Fruit fly (Drosophila melanogaster) whole organism, embryonic: Measurements from ENCODE around the gene wrm2.

ENCODE experiments used
- Atf-2 ChIP-seq: fragments of 200-800 bp; sonication (Bioruptor generic); optimal IDR thresholded peaks from 2 replicates; lab custom pipeline; 2016; ENCODE audit warnings: missing biosample characterization, missing genetic modification characterization
- Awh ChIP-seq: fragments of 200-800 bp; sonication (Bioruptor generic); IDR thresholded peaks from 2 replicates; pipeline ENCODE4, ENCODE4 v1.3.6; 2022; ENCODE audit warnings: missing biosample characterization, missing genetic modification characterization
- BEAF-32 ChIP-seq: fragments of 200-800 bp; sonication (Bioruptor generic); optimal IDR thresholded peaks from 3 replicates; lab custom pipeline; 2017; ENCODE audit warnings: missing biosample characterization, missing genetic modification characterization, mild to moderate bottlenecking, moderate library complexity, missing genetic modification reagents
- Bgb ChIP-seq: fragments of 200-800 bp; sonication (Bioruptor generic); IDR thresholded peaks from 2 replicates; pipeline ENCODE4 v1.3.6; 2022; ENCODE audit warnings: missing biosample characterization, missing genetic modification characterization; ENCODE audit not compliant: partially characterized antibody
- Bteb2 ChIP-seq: fragments of 200-800 bp; sonication (Bioruptor generic); optimal IDR thresholded peaks from 2 replicates; lab custom pipeline; 2016; ENCODE audit warnings: missing biosample characterization, missing genetic modification characterization
- CG10431 ChIP-seq: fragments of 200-800 bp; sonication (Bioruptor generic); optimal IDR thresholded peaks from 3 replicates; lab custom pipeline; 2018; ENCODE audit warnings: missing biosample characterization, mild to moderate bottlenecking, missing genetic modification characterization
- CG10462 ChIP-seq: fragments of 200-800 bp; sonication (Bioruptor generic); optimal IDR thresholded peaks from 2 replicates; lab custom pipeline; 2016; ENCODE audit warnings: missing biosample characterization, missing genetic modification characterization
- CG10654 ChIP-seq: fragments of 200-800 bp; sonication (Bioruptor generic); optimal IDR thresholded peaks from 2 replicates; lab custom pipeline; 2016; ENCODE audit warnings: missing biosample characterization, missing genetic modification characterization
- CG12155 ChIP-seq: fragments of 200-800 bp; sonication (Bioruptor generic); optimal IDR thresholded peaks from 3 replicates; lab custom pipeline; 2016; ENCODE audit warnings: missing biosample characterization, missing genetic modification characterization
- CG12219 ChIP-seq: fragments of 200-800 bp; sonication (Bioruptor generic); optimal IDR thresholded peaks from 3 replicates; lab custom pipeline; 2018; ENCODE audit warnings: missing biosample characterization, mild to moderate bottlenecking, missing genetic modification characterization
- CG12391 ChIP-seq: fragments of 200-800 bp; sonication (Bioruptor generic); optimal IDR thresholded peaks from 3 replicates; lab custom pipeline; 2018; ENCODE audit warnings: missing biosample characterization, mild to moderate bottlenecking, missing genetic modification characterization, moderate library complexity
- CG12659 ChIP-seq: fragments of 200-800 bp; sonication (Bioruptor generic); optimal IDR thresholded peaks from 3 replicates; lab custom pipeline; 2017; ENCODE audit warnings: mild to moderate bottlenecking, missing biosample characterization, missing genetic modification reagents, missing genetic modification characterization
- CG14441 ChIP-seq: fragments of 200-800 bp; sonication (Bioruptor generic); IDR thresholded peaks from 2 replicates; pipeline ENCODE4 v1.3.6; 2022; ENCODE audit warnings: missing biosample characterization, missing genetic modification characterization
- CG14667 ChIP-seq: fragments of 200-800 bp; sonication (Bioruptor generic); IDR thresholded peaks from 2 replicates; pipeline ENCODE4 v1.3.6; 2022; ENCODE audit warnings: missing biosample characterization, missing genetic modification characterization
- CG15479 ChIP-seq: fragments of 200-800 bp; sonication (Bioruptor generic); optimal IDR thresholded peaks from 3 replicates; lab custom pipeline; 2019; ENCODE audit warnings: missing biosample characterization, mild to moderate bottlenecking, missing genetic modification characterization, moderate library complexity
- CG16863 ChIP-seq: fragments of 200-800 bp; sonication (Bioruptor generic); optimal IDR thresholded peaks from 3 replicates; lab custom pipeline; 2016; ENCODE audit warnings: missing biosample characterization, missing genetic modification characterization
- CG17359 ChIP-seq: fragments of 200-800 bp; sonication (Bioruptor generic); optimal IDR thresholded peaks from 3 replicates; lab custom pipeline; 2018; ENCODE audit warnings: missing biosample characterization, mild to moderate bottlenecking, missing genetic modification characterization, moderate library complexity
- CG18262 ChIP-seq: fragments of 200-800 bp; optimal IDR thresholded peaks from 3 replicates; lab custom pipeline; 2019; ENCODE audit warnings: missing biosample characterization, mild to moderate bottlenecking, missing genetic modification characterization, moderate library complexity
- CG18476 ChIP-seq: fragments of 200-800 bp; sonication (Bioruptor generic); optimal IDR thresholded peaks from 2 replicates; lab custom pipeline; 2016; ENCODE audit warnings: missing biosample characterization, mild to moderate bottlenecking, missing genetic modification characterization
- CG7745 ChIP-seq: fragments of 200-800 bp; sonication (Bioruptor generic); optimal IDR thresholded peaks from 2 replicates; lab custom pipeline; 2018; ENCODE audit warnings: missing biosample characterization, mild to moderate bottlenecking, missing genetic modification characterization, moderate library complexity
- CG8388 ChIP-seq: fragments of 200-800 bp; sonication (Bioruptor generic); optimal IDR thresholded peaks from 2 replicates; lab custom pipeline; 2019; ENCODE audit warnings: missing biosample characterization, mild to moderate bottlenecking, missing genetic modification characterization, moderate library complexity
- CG9215 ChIP-seq: fragments of 200-800 bp; sonication (Bioruptor generic); IDR thresholded peaks from 2 replicates; pipeline ENCODE4 v1.3.6; 2022; ENCODE audit warnings: missing biosample characterization, missing genetic modification characterization
- Doc3 ChIP-seq: fragments of 200-800 bp; sonication (Bioruptor generic); IDR thresholded peaks from 3 replicates; pipeline ENCODE4 v1.3.6; 2022; ENCODE audit warnings: missing biosample characterization, missing genetic modification characterization; ENCODE audit not compliant: partially characterized antibody
- Fer1 ChIP-seq: fragments of 200-800 bp; sonication (Bioruptor generic); optimal IDR thresholded peaks from 2 replicates; lab custom pipeline; 2017; ENCODE audit warnings: missing biosample characterization, mild to moderate bottlenecking, missing genetic modification characterization
- Hr78 ChIP-seq, 2 experiments: fragments of 200-800 bp in 1 of 2; fragments of >200 bp in 1 of 2; sonication (Bioruptor generic) in 1 of 2; optimal IDR thresholded peaks; 2 replicates each; lab custom pipeline; 2017 to 2019; ENCODE audit warnings: missing biosample characterization in 2 of 2, missing genetic modification characterization in 2 of 2, mild to moderate bottlenecking in 1 of 2, moderate library complexity in 1 of 2
- Meics ChIP-seq: fragments of 200-800 bp; sonication (Bioruptor generic); optimal IDR thresholded peaks from 2 replicates; lab custom pipeline; 2017; ENCODE audit warnings: missing biosample characterization, mild to moderate bottlenecking, missing genetic modification characterization
- NK7.1 ChIP-seq: fragments of 200-800 bp; sonication (Bioruptor generic); optimal IDR thresholded peaks from 3 replicates; lab custom pipeline; 2016; ENCODE audit warnings: missing biosample characterization, missing genetic modification characterization
- Nf-YB ChIP-seq: fragments of 200-800 bp; sonication (Bioruptor generic); optimal IDR thresholded peaks from 3 replicates; lab custom pipeline; 2019; ENCODE audit warnings: missing biosample characterization, mild to moderate bottlenecking, missing genetic modification characterization, moderate library complexity
- PHDP ChIP-seq: fragments of 200-800 bp; sonication (Bioruptor generic); optimal IDR thresholded peaks from 3 replicates; lab custom pipeline; 2018; ENCODE audit warnings: missing biosample characterization, mild to moderate bottlenecking, missing genetic modification characterization, moderate library complexity
- Trl ChIP-seq, 3 experiments: fragments of >200 bp in 2 of 3; fragments of 200-800 bp in 1 of 3; sonication (Bioruptor generic) in 1 of 3; optimal IDR thresholded peaks; 2 replicates in 1 of 3; 3 replicates in 2 of 3; lab custom pipeline; 2016 to 2017; ENCODE audit warnings: missing biosample characterization in 1 of 3, missing genetic modification characterization in 1 of 3
- YL-1 ChIP-seq: fragments of 200-800 bp; sonication (Bioruptor generic); optimal IDR thresholded peaks from 3 replicates; lab custom pipeline; 2017; ENCODE audit warnings: missing biosample characterization, mild to moderate bottlenecking, missing genetic modification characterization
- ac ChIP-seq: fragments of 200-800 bp; sonication (Bioruptor generic); optimal IDR thresholded peaks from 3 replicates; lab custom pipeline; 2017; ENCODE audit warnings: missing biosample characterization, mild to moderate bottlenecking, missing genetic modification characterization
- ara ChIP-seq: fragments of 200-800 bp; sonication (Bioruptor generic); IDR thresholded peaks from 2 replicates; pipeline ENCODE4 v1.3.6; 2022; ENCODE audit warnings: missing biosample characterization, missing genetic modification characterization
- da ChIP-seq: fragments of 200-800 bp; sonication (Bioruptor generic); optimal IDR thresholded peaks from 2 replicates; lab custom pipeline; 2016; ENCODE audit warnings: missing biosample characterization, missing genetic modification characterization
- emc ChIP-seq: fragments of 200-800 bp; sonication (Bioruptor generic); optimal IDR thresholded peaks from 2 replicates; lab custom pipeline; 2016; ENCODE audit warnings: missing biosample characterization, missing genetic modification characterization
- en ChIP-seq: fragments of 200-800 bp; sonication (Bioruptor generic); optimal IDR thresholded peaks from 2 replicates; lab custom pipeline; 2016; ENCODE audit warnings: missing biosample characterization, missing genetic modification characterization
- eve ChIP-seq, 2 experiments: fragments of >200 bp; optimal IDR thresholded peaks; 2 replicates each; lab custom pipeline; 2017; ENCODE audit warnings: missing biosample characterization in 2 of 2, missing genetic modification characterization in 2 of 2
- klu ChIP-seq: fragments of 200-800 bp; sonication (Bioruptor generic); IDR thresholded peaks from 2 replicates; pipeline ENCODE4 v1.3.6; 2022; ENCODE audit warnings: missing biosample characterization, missing genetic modification characterization
- lmd ChIP-seq: fragments of 200-800 bp; sonication (Bioruptor generic); IDR thresholded peaks from 2 replicates; pipeline ENCODE4 v1.3.6; 2022; ENCODE audit warnings: missing biosample characterization, missing genetic modification characterization
- maf-S ChIP-seq: fragments of 200-800 bp; sonication (Bioruptor generic); optimal IDR thresholded peaks from 2 replicates; lab custom pipeline; 2016; ENCODE audit warnings: missing biosample characterization, missing genetic modification characterization
- odd ChIP-seq: fragments of 200-800 bp; sonication (Bioruptor generic); optimal IDR thresholded peaks from 2 replicates; lab custom pipeline; 2017; ENCODE audit warnings: missing biosample characterization, mild to moderate bottlenecking, missing genetic modification characterization
- org-1 ChIP-seq: fragments of 200-800 bp; sonication (Bioruptor generic); optimal IDR thresholded peaks from 2 replicates; lab custom pipeline; 2017; ENCODE audit warnings: missing biosample characterization, missing genetic modification characterization
- repo ChIP-seq: fragments of 200-800 bp; sonication (Bioruptor generic); optimal IDR thresholded peaks from 2 replicates; lab custom pipeline; 2016; ENCODE audit warnings: missing biosample characterization, missing genetic modification characterization
- run ChIP-seq: fragments of 200-800 bp; sonication (Bioruptor generic); optimal IDR thresholded peaks from 3 replicates; lab custom pipeline; 2018; ENCODE audit warnings: missing biosample characterization, mild to moderate bottlenecking, missing genetic modification characterization
- sd ChIP-seq: fragments of 200-800 bp; sonication (Bioruptor generic); optimal IDR thresholded peaks from 3 replicates; lab custom pipeline; 2018; ENCODE audit warnings: missing biosample characterization, mild to moderate bottlenecking, missing genetic modification characterization, moderate library complexity
- sna ChIP-seq: fragments of 200-800 bp; sonication (Bioruptor generic); IDR thresholded peaks from 2 replicates; pipeline ENCODE4 v1.3.6; 2022; ENCODE audit warnings: missing biosample characterization, missing genetic modification characterization; ENCODE audit not compliant: partially characterized antibody
- sob ChIP-seq: fragments of 200-800 bp; sonication (Bioruptor generic); IDR thresholded peaks from 2 replicates; pipeline ENCODE4 v1.3.6; 2022; ENCODE audit warnings: missing biosample characterization, missing genetic modification characterization
- zen2 ChIP-seq: fragments of 200-800 bp; sonication (Bioruptor generic); IDR thresholded peaks from 3 replicates; pipeline ENCODE4 v1.3.6; 2022; ENCODE audit warnings: missing biosample characterization, missing genetic modification characterization; ENCODE audit not compliant: partially characterized antibody
- zfh1 ChIP-seq: fragments of 200-800 bp; sonication (Bioruptor generic); IDR thresholded peaks from 3 replicates; pipeline ENCODE4 v1.3.6; 2022; ENCODE audit warnings: missing biosample characterization, missing genetic modification characterization

The wrm2 gene

DNA sequence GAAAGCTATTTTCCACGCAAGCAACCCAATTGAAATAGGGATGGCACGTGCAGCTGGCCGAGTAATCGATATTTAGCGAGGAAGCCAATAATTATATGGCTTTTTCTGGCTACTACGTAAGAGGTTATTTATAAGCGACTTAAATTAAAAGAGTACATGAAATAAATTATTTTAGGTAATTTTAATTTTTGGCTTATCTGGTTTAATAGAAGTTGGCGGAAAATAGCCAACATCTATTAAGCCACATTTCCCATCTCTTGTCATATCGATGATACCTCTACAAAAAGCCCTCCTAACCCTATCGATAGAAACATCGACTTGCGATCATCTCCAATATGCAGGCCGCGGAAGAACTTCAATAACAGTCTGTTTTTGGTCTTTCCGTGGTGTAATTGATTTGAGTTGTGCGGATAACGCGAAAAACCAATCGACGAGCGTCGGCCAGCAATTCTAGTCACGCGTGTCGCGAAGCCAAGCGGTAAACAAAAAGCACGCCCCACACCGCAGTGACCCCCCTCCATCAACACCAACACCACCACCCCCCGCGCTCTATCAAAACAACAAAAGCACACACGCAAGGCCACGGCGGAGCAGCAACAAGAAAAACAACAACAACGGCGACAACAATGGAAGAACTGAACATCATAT, 13.1 kb upstream of the wrm2 start, which contains the start of the genes Srp19 and qm (continued):
- TF ChIP-seq Bteb2 (GFP tag; lab: Kevin White, UChicago) (no peak), sob (GFP tag; lab: Robert Waterston, UW) (peak; percentile 59), CG12155 (GFP tag; lab: Kevin White, UChicago) (peak; percentile 36), CG16863 (GFP tag; lab: Kevin White, UChicago) (peak; percentile 25), lmd (peak; percentile 36; the same call in 1 of the 2 replicates), CG9215 (GFP tag; lab: Robert Waterston, UW) (peak; percentile 32; the same call in 1 of the 2 replicates), sna (GFP tag; lab: Robert Waterston, UW) (peak; percentile 78), YL-1 (GFP tag; lab: Kevin White, UChicago) (peak; percentile 59), maf-S (GFP tag; lab: Kevin White, UChicago) (peak; percentile 61), NK7.1 (GFP tag; lab: Kevin White, UChicago) (no peak), Nf-YB (GFP tag; lab: Kevin White, UChicago) (peak; percentile 39), eve (GFP tag; optimal IDR thresholded peaks at IDR 0.05; lab: Kevin White, UChicago) (no peak), CG14667 (GFP tag; lab: Robert Waterston, UW) (peak; percentile 30; the same call in 1 of the 2 replicates), CG18262 (tag; lab: Kevin White, UChicago) (peak; percentile 45), CG14441 (GFP tag; lab: Robert Waterston, UW) (no peak), Bgb (GFP tag; lab: Robert Waterston, UW) (peak; percentile 81), ara (GFP tag; lab: Robert Waterston, UW) (no peak), CG12219 (no peak), CG17359 (tag; lab: Kevin White, UChicago) (no peak), Fer1 (GFP tag; lab: Kevin White, UChicago) (peak; percentile 51), Doc3 (GFP tag; lab: Robert Waterston, UW) (peak; percentile 78), da (GFP tag; lab: Kevin White, UChicago) (no peak), zen2 (GFP tag; lab: Robert Waterston, UW) (peak; percentile 60; the same call in 2 of the 3 replicates), PHDP (tag; lab: Kevin White, UChicago) (no peak), zfh1 (GFP tag; lab: Robert Waterston, UW) (peak; percentile 58; the same call in 2 of the 3 replicates), org-1 (GFP tag; lab: Kevin White, UChicago) (no peak), Hr78 (GFP tag; optimal IDR thresholded peaks at IDR 0.05; lab: Kevin White, UChicago) (peak in 1 of 2 experiments; percentile 96), odd (GFP tag; lab: Kevin White, UChicago) (peak; percentile 6), run (tag; lab: Kevin White, UChicago) (no peak), CG10462 (GFP tag; lab: Kevin White, UChicago) (no peak), CG10431 (GFP tag; lab: Kevin White, UChicago) (no peak), Awh (GFP tag; lab: Robert Waterston, UW) (no peak), emc (GFP tag; lab: Kevin White, UChicago) (no peak), Atf-2 (GFP tag; lab: Kevin White, UChicago) (peak; percentile 0), Trl (optimal IDR thresholded peaks at IDR 0.05; lab: Kevin White, UChicago) (no peak), Trl (GFP tag; optimal IDR thresholded peaks at IDR 0.05; lab: Kevin White, UChicago) (peak; percentile 70), klu (peak; percentile 61; the same call in 1 of the 2 replicates), CG7745 (tag; lab: Kevin White, UChicago) (no peak), en (GFP tag; lab: Kevin White, UChicago) (no peak), CG12659 (GFP tag; lab: Kevin White, UChicago) (peak; percentile 63), CG10654 (GFP tag; lab: Kevin White, UChicago) (peak; percentile 15), CG15479 (GFP tag; lab: Kevin White, UChicago) (no peak), sd (tag; lab: Kevin White, UChicago) (peak; percentile 33), BEAF-32 (GFP tag; lab: Kevin White, UChicago) (peak; percentile 95), CG8388 (GFP tag; lab: Kevin White, UChicago) (no peak), Meics (GFP tag; lab: Kevin White, UChicago) (peak; percentile 14), ac (GFP tag; lab: Kevin White, UChicago) (no peak), CG12391 (tag; lab: Kevin White, UChicago) (peak; percentile 70), CG18476 (GFP tag; lab: Kevin White, UChicago) (peak; percentile 6), repo (GFP tag; lab: Kevin White, UChicago) (no peak)
